Worm (Caenorhabditis elegans): ENCODE results near the gene srab-16.

- TF ChIP-seq B0336.3 (GFP tag; IDR thresholded peaks at IDR 0.05) (no peak), F10E7.11 (tag; optimal IDR thresholded peaks at IDR 0.05) (no peak), attf-6 (GFP tag; IDR thresholded peaks at IDR 0.05) (no peak)
Measured at ce11 chrV:782432-782831, at the start of gene srab-16.

All from whole organism, young adult.